Worm (Caenorhabditis elegans): ENCODE results near the gene nhr-39.

DNA sequence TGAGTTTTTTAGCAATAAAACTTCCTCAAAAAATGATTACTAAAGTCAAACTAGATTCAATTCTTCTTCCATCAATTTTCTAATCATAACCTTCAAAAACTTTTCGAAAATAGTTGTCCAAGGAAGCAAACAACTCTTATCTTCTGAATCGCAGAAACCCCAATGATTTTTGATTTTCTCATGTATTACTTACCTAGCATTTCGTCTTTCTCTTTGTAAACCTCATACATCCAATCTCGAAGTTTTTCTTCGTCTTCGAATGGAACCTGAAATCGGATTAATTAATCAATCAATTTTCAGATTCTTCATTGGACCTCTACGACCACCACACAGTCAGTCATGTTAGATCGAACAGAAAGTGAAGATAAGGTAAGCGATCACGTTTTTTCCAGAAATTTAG, 25.5 kb downstream of the nhr-39 start, which contains the start of gene K07B1.4:
- TF ChIP-seq xnd-1 (tag; optimal IDR thresholded peaks at IDR 0.05) (no peak), tlf-1 (GFP tag; optimal IDR thresholded peaks at IDR 0.05) (no peak), B0261.1 (tag; optimal IDR thresholded peaks at IDR 0.05) (no peak), ama-1 (optimal IDR thresholded peaks at IDR 0.05) (no peak), ama-1 (GFP tag; optimal IDR thresholded peaks at IDR 0.05) (no peak), B0019.2 (GFP tag; conservative IDR thresholded peaks at IDR 0.05) (no peak), lin-54 (GFP tag; optimal IDR thresholded peaks at IDR 0.05) (no peak), F57A8.1 (GFP tag; optimal IDR thresholded peaks at IDR 0.05) (no peak), dpl-1 (GFP tag; optimal IDR thresholded peaks at IDR 0.05) (no peak), D2030.7 (GFP tag; IDR thresholded peaks at IDR 0.05) (no peak), lir-1 (GFP tag; conservative IDR thresholded peaks at IDR 0.05) (no peak)
